Worm (Caenorhabditis elegans): ENCODE data around the gene Y61A9LA.3.

ce11 chrV:4525106-4525505 lies 45.8 kb upstream of the Y61A9LA.3 start:
- no peak for TF ChIP-seq tbx-11 (GFP tag; IDR thresholded peaks at IDR 0.05)
- TF ChIP-seq ama-1 (optimal IDR thresholded peaks at IDR 0.05) = no peak
- no peak for TF ChIP-seq sea-1 (GFP tag; conservative IDR thresholded peaks at IDR 0.05)
- TF ChIP-seq ets-7 (tag; optimal IDR thresholded peaks at IDR 0.05) = no peak
- no peak for TF ChIP-seq tra-4 (tag; optimal IDR thresholded peaks at IDR 0.05)
- TF ChIP-seq aly-1 (tag; optimal IDR thresholded peaks at IDR 0.05) = no peak
- TF ChIP-seq ceh-13 (GFP tag; optimal IDR thresholded peaks at IDR 0.05) = no peak
- TF ChIP-seq flt-1 (GFP tag; IDR thresholded peaks at IDR 0.05) = no peak
- TF ChIP-seq scrt-1 (GFP tag; IDR thresholded peaks at IDR 0.05) = no peak
- no peak for TF ChIP-seq pes-1 (GFP tag; IDR thresholded peaks at IDR 0.05)
- TF ChIP-seq ceh-36 (tag; optimal IDR thresholded peaks at IDR 0.05) = no peak
- no peak for TF ChIP-seq hnd-1 (tag; optimal IDR thresholded peaks at IDR 0.05)
- no peak for TF ChIP-seq hmg-4 (GFP tag; optimal IDR thresholded peaks at IDR 0.05)
- no peak for TF ChIP-seq B0310.2 (tag; optimal IDR thresholded peaks at IDR 0.05)
